Fruit fly (Drosophila melanogaster) S2 (cell line): ENCODE data around the gene CG32488.

Experiments
- CG8478 ChIP-seq: fragments of >200 bp; optimal IDR thresholded peaks from 2 replicates; lab custom pipeline; 2018
- CTCF ChIP-seq, 2 experiments: fragments of >200 bp; optimal IDR thresholded peaks; 2 replicates each; lab custom pipeline; 2018

Gene CG32488

DNA sequence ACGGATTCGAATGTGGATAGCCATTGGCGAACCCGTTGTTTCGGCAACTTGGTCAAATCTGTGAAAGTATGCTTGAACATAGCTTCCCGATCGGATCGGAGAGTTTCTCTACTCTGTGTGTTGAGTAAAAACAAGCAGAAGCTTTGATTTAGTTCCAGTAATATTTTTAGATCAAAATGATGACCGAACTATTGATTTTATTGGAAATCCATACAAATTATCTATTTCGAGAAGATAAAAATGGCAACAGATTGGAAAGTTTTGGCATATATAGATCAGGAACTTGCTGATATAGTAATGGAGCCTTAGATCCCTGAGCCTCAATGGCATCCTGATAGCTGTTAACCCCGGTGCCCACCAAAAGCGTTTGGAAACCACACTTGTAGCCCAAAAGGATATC is at the start of gene CG32488:
TSS of gene CG32488 (minus strand) at position 101 of the 400 bp plus-strand sequence.
- TF ChIP-seq CG8478 (lab: Kevin White, UChicago) (no peak), CTCF (optimal IDR thresholded peaks at IDR 0.05; lab: Kevin White, UChicago) (no peak)

DNA sequence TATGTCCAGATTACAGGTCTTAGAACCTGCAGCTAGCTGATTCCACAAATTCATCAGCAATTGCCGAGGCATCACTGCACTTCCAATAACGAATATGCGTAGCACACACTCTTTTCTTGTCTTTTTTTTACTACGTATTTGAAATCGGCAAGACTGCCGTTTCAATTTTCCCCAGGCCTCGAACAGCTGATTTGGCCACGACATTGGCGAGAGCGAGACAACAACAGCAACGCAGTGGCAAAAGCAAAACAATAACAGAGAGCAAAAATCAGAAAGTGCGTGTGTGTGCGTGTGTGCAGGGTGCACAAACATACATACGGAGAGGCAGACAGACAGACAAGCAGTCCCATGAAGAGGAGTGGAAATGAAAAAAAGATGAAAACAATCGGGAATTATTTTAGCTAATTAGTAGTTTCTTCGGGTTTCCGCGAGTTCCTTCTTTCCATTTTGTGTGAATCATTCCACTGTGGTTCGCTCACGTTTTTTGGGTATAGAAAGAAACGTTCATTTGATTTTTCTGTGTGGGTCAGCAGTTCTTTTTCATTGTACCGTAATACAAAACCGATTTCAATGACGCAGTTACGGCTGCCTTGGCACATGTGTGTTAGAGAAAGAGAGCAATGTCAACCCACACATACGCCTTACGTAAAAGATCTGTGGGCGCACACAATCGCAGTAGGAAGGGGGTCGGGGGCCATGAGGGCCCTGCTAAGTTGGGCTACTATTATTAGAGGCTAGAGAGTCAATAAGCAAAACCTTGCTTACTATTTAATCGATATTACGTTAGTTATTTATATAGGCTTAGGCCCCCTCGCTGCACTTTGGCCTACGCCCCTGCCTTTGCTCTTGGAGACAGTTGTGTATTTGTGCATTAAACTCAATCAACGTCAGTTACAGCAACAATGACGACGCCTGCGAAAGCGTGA is 44.4 kb upstream of the CG32488 start:
- TF ChIP-seq CG8478 (lab: Kevin White, UChicago) (no peak), CTCF (optimal IDR thresholded peaks at IDR 0.05; lab: Kevin White, UChicago) (no peak)

DNA sequence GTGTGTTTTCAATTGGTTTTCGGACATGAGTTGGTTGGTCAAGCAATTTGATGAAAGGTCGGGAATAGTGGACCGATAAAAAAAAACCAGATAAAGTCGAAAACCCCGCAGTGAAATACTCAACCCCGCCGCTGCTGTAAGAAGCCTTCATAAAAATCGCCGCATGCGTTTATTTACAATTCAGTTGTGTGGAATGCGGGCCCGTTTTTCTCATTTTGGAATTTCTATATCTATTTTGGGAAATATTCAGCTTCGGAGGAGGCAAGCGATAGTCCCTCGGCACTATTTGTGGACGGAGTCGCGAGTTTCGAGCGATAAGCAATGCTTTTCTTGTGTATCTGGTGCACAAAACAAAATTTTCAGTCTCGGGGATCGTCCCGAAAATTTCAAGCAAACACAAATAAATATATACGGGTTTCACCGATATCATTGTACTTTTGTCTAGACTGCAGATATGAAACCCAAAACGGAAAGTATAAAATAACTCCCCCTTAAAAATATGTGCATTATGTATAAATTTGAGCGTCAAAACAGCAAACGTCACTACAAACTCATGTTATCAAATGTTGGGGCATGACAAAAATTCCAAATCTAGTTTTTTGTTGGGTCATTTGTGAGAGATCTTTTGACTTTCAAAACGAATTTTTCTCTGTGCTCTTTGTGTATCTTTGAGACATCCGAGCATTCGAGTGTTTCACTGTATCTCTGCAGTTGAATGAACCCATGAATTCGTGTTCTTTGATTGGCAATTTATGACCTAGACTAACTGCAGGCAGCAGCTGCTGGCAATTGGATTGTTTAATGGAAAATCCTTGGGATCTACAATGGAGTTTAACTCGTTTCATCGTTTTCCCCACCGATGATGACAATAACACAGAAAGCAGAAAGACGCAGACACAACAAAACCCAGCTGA is 43.4 kb upstream of the CG32488 start:
- TF ChIP-seq CG8478 (lab: Kevin White, UChicago) (no peak), CTCF (optimal IDR thresholded peaks at IDR 0.05; lab: Kevin White, UChicago) (no peak)

DNA sequence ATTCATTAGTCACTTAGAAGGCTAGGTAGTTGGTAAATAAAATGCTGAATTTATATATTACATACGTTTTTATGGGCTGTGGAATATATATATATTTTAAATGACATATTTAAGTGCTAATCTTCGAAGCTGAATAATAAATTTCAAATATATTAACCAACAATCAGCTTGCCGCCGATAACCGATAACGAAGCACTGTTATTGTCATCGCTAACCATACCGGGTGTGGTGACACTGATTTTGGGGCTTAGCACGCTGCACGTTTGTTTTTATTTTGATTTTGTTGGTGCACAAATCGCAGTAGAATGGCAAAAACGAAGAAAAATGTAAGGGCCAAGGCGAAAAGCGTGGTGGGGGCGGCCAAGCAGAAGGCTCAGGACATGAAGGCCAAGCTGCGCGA is 39.0 kb upstream of the CG32488 start, which contains the start of gene CG16753:
TSS of gene CG16753 (plus strand) at position 229 of the 400 bp plus-strand sequence.
- TF ChIP-seq CTCF (optimal IDR thresholded peaks at IDR 0.05; lab: Kevin White, UChicago) (no peak), CG8478 (lab: Kevin White, UChicago) (no peak)

DNA sequence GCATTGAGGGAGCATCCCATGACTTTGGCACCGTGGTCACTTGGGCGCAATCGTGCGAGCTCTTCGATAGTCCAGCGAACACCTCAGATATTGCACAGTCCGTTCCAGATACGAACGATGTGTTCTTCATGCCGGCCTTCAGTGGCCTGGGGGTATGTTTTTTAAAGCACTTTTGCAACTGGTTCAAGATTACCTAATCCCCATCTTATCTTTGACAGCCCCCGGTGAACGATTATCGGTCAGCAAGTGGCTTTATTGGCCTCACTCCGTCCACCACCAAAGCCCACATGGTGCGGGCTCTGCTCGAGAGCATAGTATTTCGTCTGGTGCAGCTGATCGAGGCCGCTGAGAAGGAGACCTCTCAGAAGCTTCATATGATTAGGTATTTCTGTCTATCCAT is 38.2 kb upstream of the CG32488 start:
- no peak for TF ChIP-seq CG8478 (lab: Kevin White, UChicago)
- no peak for TF ChIP-seq CTCF (optimal IDR thresholded peaks at IDR 0.05; lab: Kevin White, UChicago)

DNA sequence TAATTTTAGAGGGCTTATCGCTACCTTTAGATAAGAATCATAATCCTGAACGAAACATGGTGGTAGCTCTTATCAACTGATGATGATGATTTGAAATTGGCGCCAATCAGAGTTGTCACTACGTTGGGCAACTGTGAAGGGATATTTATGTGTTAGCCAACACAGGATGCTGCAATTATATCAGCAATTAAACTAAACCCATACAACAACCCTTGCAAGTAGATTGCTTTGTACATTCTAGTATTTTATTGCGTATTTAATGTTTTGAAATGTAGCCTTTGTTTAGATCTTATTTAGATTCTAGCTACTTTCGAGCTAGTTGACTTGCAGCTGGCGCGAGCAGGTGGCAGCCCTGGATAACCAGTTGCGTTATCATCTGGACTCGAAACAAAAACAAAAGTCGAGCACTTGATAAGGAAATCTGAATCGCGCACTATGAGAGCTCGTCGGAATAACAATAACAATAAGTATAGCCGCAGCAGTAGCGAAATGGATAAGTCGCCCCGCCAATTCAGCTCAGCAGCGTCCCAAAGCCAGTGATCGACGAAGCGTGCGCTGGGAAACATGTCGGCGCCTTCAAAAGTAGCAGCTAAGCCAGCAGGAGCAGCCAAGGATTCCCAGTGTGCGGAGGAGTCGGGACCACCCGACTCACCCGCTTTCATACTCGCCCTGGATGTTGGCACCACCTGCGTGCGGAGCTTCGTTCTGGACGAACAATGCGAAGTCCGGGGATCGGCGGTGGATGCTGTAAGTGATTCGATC is 36.4 kb upstream of the CG32488 start, which contains the start of gene CG1271:
TSS of gene CG1271 (plus strand) at position 405 of the 762 bp plus-strand sequence.
- TF ChIP-seq CG8478 (lab: Kevin White, UChicago) (no peak), CTCF (optimal IDR thresholded peaks at IDR 0.05; lab: Kevin White, UChicago) (peak; percentile 6 to 39)

DNA sequence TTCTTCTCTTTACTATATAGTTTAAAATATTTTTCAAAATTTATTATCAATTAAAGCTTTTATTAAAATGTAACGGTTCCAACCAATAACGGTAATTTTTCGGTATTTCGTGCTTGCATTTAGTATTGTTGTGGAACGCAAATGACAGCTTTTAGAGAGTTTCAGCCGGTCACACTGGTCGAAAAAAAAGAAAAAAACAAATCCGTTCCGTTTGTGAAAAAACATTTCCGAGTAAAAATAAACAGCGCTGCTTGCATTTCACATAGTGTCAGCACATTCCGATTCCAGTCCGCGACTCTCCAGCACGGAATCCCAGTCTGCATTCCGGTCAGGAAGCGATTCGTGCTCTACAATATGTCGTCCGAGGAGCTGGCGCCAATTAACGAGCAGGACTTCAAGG is 34.3 kb upstream of the CG32488 start, which contains the start of gene CG32485:
TSS of gene CG32485 (plus strand) at position 139 of the 400 bp plus-strand sequence.
- no peak for TF ChIP-seq CG8478 (lab: Kevin White, UChicago)
- TF ChIP-seq CTCF (optimal IDR thresholded peaks at IDR 0.05; lab: Kevin White, UChicago) = no peak

DNA sequence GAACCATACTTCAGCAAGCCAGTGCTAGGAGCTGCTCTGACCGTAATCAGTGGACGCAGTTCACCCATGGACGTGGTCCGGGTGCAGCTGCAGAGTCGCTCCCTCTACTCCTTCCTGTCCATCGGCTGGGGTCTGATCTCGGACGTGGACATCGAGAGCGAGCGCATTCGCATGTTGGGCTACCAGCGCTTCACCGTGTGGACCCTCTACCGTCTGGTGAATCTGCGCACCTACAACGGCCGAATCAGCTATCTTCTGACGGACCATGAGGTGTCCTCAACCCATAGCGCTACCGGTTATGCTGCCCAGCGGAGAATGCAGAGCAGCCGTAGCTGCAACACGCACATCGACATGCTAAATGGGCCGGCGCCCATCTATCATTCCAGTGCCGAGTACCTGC is 32.8 kb upstream of the CG32488 start:
- TF ChIP-seq CTCF (optimal IDR thresholded peaks at IDR 0.05; lab: Kevin White, UChicago) (no peak), CG8478 (lab: Kevin White, UChicago) (no peak)

DNA sequence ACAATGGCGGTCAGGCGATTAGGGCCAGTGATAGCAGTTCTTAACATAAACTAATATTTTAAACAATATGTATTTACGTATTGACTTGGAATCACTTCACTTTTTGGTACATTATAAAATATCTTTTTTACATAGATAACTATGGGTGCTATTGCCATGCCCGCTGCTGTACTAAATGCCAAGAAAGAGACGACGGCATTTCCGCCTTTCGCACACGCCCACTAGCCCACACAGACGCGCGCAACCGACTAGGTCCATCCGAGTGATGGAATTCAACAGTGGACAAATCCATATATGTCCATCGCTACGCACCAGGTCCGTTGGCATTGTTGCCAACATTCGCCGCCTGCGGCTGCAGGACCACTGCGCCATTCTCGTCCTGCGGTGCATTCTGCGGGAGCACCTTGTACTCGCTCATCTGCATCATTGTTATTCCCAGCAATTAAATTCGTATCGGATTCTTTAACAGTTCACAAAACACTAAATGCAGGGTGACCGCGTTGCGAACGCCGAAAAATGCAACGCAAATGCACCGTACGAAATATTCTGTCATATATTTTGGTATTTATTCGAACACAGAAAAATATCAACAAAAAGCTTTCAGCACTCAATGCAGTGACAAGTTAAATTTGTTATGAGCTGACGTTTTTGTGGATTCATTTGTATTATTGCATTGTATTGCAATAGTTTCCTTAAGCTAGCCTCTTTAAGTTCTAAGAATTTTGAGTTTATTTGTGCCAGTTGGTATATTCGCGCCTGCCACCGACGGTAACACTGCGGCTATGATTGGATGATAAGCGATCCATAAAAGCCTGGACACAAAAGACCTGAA is 30.7 kb upstream of the CG32488 start, which contains the start of the genes scramb2 and Sk2:
TSS of gene scramb2 (minus strand) at position 488 of the 832 bp plus-strand sequence.
TSS of gene Sk2 (plus strand) at position 763 of the 832 bp plus-strand sequence.
- TF ChIP-seq CG8478 (lab: Kevin White, UChicago) = no peak

DNA sequence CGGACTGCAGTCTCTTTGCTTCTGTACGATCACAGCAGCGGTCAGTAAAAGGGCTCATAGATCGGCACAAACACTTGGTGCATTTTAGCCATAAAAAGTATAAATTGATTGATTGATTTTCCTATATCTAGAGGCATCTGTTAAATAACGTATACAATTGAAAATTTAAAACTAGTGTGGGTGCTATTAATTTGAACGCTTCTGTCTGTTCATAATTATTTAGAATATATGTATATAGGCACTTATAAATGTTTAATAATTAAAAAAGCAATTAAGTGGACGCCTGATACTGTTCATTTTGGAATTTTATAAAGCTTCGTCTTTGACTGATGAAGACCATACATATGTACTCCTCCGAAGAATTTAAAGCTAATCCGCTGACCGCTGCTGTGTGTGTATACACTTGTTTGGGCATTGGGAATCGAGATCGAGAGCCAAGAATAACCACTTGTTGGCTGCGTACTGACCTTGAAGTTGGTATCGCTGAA is 29.4 kb upstream of the CG32488 start:
- TF ChIP-seq CG8478 (lab: Kevin White, UChicago) (no peak), CTCF (optimal IDR thresholded peaks at IDR 0.05; lab: Kevin White, UChicago) (no peak)

DNA sequence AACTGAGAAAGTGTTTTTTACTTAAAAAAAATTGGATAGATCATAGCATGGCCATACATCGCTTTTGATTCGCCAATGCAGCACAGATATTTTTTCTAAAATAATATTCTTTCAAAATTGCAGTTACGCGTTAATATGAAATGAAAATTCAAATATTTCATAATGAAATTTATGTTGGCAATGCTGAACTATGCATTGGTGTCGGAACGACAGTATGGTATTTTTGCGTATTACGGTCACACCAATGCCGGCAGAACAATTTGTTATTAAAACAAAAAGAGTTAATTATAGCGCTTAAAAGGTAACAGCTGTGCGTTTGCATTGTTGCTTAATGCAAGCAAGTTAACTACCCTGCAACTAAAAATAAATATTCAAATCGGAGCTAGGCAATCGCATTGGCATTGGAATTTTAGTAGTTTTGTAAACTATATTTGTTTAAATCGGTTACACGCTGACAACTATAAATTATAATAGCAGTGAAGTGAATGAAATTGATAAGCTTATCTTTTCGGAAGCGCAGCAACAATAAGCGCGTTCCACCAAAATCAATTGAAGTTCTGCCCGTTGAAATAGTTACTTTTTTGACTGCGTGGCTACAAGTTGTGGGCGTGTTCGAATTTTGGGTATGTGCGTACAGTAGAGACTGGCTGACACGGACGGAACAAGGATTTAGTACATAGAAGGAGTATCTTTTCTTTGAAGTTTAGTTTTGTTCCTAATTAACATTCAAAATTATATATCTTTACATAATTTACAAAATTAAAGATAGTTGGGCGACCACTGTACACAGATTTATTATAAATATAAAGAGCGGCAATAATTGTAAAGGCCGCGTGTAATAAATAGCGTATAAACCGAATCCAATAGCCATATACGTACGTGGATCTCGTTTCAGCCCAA is 26.5 kb upstream of the CG32488 start, which contains the start of gene Prx4:
TSS of gene Prx4 (plus strand) at position 210 of the 900 bp plus-strand sequence.
- TF ChIP-seq CG8478 (lab: Kevin White, UChicago) = no peak
- TF ChIP-seq CTCF (optimal IDR thresholded peaks at IDR 0.05; lab: Kevin White, UChicago) = no peak
